Fruit fly (Drosophila melanogaster): ENCODE results near the gene CG14711.

The CG14711 gene

DNA sequence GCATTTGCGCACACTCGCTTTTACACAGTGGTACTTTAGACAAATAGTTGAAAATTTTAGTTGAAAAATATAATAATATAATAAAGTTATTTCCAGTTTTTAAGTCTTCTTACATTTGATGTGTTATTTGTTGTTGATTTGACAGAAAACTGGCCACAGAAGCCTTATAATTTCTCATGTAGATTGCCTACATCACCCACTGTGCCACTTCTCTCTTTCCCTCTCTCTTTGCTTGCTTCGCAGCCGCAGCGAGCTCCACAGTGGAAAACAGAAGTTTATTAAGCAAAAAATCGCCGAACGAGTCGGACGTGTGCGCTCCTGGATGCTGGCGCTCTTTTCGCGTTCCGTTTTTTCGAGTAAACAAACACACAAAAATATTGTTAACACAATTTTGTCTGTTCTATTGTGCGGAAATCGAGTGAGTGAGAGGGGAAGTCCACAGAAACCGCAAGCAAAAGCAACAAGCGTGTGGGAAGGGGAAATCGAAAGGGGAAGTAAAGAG is 32.8 kb downstream of the CG14711 start, which contains the start of gene CG42327 (continued):
- TF ChIP-seq psq (GFP tag; optimal IDR thresholded peaks at IDR 0.05): peak; percentile 87
- TF ChIP-seq CG42726 (GFP tag; IDR thresholded peaks at IDR 0.05; ENCODE audit: partially characterized antibody): no peak; the same call in 1 of the 2 replicates
- TF ChIP-seq CG10565 (GFP tag; optimal IDR thresholded peaks at IDR 0.05): peak; percentile 75
- peak; percentile 94 for TF ChIP-seq CG15269 (tag; optimal IDR thresholded peaks at IDR 0.05)
- peak; percentile 81 for TF ChIP-seq HmgZ (tag; optimal IDR thresholded peaks at IDR 0.05)
- peak; percentile 80 for TF ChIP-seq CG15011 (GFP tag; optimal IDR thresholded peaks at IDR 0.05)
- peak; percentile 87 for TF ChIP-seq ssp (GFP tag; IDR thresholded peaks at IDR 0.05)
- TF ChIP-seq zf30C (GFP tag; optimal IDR thresholded peaks at IDR 0.05): peak; percentile 22
- peak; percentile 45 for TF ChIP-seq CG9876 (GFP tag; optimal IDR thresholded peaks at IDR 0.05)
- peak; percentile 90 for TF ChIP-seq CG10267 (tag; optimal IDR thresholded peaks at IDR 0.05)
- TF ChIP-seq Dip2 (GFP tag; IDR thresholded peaks at IDR 0.05): peak; percentile 65
- peak; percentile 96 for TF ChIP-seq tgo (GFP tag; IDR thresholded peaks at IDR 0.05)
- TF ChIP-seq Nf-YC (tag; optimal IDR thresholded peaks at IDR 0.05): peak; percentile 75
- TF ChIP-seq Drgx (GFP tag; IDR thresholded peaks at IDR 0.05): peak; percentile 98
- peak; percentile 96 for TF ChIP-seq CG10366 (GFP tag; IDR thresholded peaks at IDR 0.05)
- peak; percentile 57 for TF ChIP-seq crc (GFP tag; optimal IDR thresholded peaks at IDR 0.05)
- peak; percentile 77 for TF ChIP-seq CG4617 (GFP tag; optimal IDR thresholded peaks at IDR 0.05; ENCODE audit: borderline replicate concordance)
- peak; percentile 97 for TF ChIP-seq Awh (GFP tag; IDR thresholded peaks at IDR 0.05)
- TF ChIP-seq repo (GFP tag; optimal IDR thresholded peaks at IDR 0.05): peak; percentile 83
- peak; percentile 96 for TF ChIP-seq Asciz (GFP tag; optimal IDR thresholded peaks at IDR 0.05)
- peak; percentile 76; the same call in 1 of the 2 replicates for TF ChIP-seq CG10321 (GFP tag; IDR thresholded peaks at IDR 0.05)
- 0 out of 3 replicates have a peak, but pooled peaks have one; percentile 23 for TF ChIP-seq CG16813 (GFP tag; IDR thresholded peaks at IDR 0.05; ENCODE audit: partially characterized antibody)
- peak; percentile 89 for TF ChIP-seq CG11456 (GFP tag; IDR thresholded peaks at IDR 0.05)
- TF ChIP-seq CG2199 (GFP tag; IDR thresholded peaks at IDR 0.05): peak; percentile 84
- peak; percentile 89 for TF ChIP-seq cwo (GFP tag; optimal IDR thresholded peaks at IDR 0.05)
- peak; percentile 92 for TF ChIP-seq CG4820 (GFP tag; optimal IDR thresholded peaks at IDR 0.05)
- TF ChIP-seq Mad (GFP tag; optimal IDR thresholded peaks at IDR 0.05): peak; percentile 89
- TF ChIP-seq CoRest (tag; optimal IDR thresholded peaks at IDR 0.05): peak; percentile 91
- TF ChIP-seq Aef1 (GFP tag; IDR thresholded peaks at IDR 0.05): peak; percentile 84
- peak in 1 of 3 experiments; percentile 91 for TF ChIP-seq lola (GFP tag; optimal IDR thresholded peaks at IDR 0.05)
- TF ChIP-seq CG18619 (GFP tag; optimal IDR thresholded peaks at IDR 0.05): peak; percentile 88
- 0 out of 2 replicates have a peak, but pooled peaks have one; percentile 29 for TF ChIP-seq Poxn (GFP tag; IDR thresholded peaks at IDR 0.05)
- peak; percentile 95 for TF ChIP-seq CG18599 (GFP tag; optimal IDR thresholded peaks at IDR 0.05)
- TF ChIP-seq Eip74EF (GFP tag; optimal IDR thresholded peaks at IDR 0.05): peak in 1 of 2 experiments; percentile 88
- TF ChIP-seq CG5245 (GFP tag; optimal IDR thresholded peaks at IDR 0.05): peak; percentile 88
- TF ChIP-seq stwl (tag; optimal IDR thresholded peaks at IDR 0.05): peak; percentile 38
- TF ChIP-seq CG14860 (GFP tag; IDR thresholded peaks at IDR 0.05; ENCODE audit: partially characterized antibody): no peak
- TF ChIP-seq dysf (GFP tag; IDR thresholded peaks at IDR 0.05): peak; percentile 94
- peak; percentile 71 for TF ChIP-seq HLH54F (GFP tag; optimal IDR thresholded peaks at IDR 0.05)
- TF ChIP-seq fd96Cb (tag; optimal IDR thresholded peaks at IDR 0.05): peak; percentile 95
- peak; percentile 80 for TF ChIP-seq CG9932 (GFP tag; IDR thresholded peaks at IDR 0.05)
- TF ChIP-seq ATbp (GFP tag; optimal IDR thresholded peaks at IDR 0.05): peak; percentile 96
- peak; percentile 48; the same call in 1 of the 3 replicates for TF ChIP-seq CG6791 (GFP tag; IDR thresholded peaks at IDR 0.05; ENCODE audit: partially characterized antibody)
- peak; percentile 87 for TF ChIP-seq Lim3 (GFP tag; IDR thresholded peaks at IDR 0.05)
- TF ChIP-seq CG2875 (GFP tag; optimal IDR thresholded peaks at IDR 0.05): peak; percentile 98
- TF ChIP-seq cg (GFP tag; optimal IDR thresholded peaks at IDR 0.05): peak; percentile 52
- TF ChIP-seq CG4360 (GFP tag; IDR thresholded peaks at IDR 0.05): peak; percentile 83
- TF ChIP-seq Dref (GFP tag; IDR thresholded peaks at IDR 0.05): no peak
- no peak for TF ChIP-seq Dfd (GFP tag; optimal IDR thresholded peaks at IDR 0.05)

Data from whole organism, embryonic.